Worm (Caenorhabditis elegans) whole organism, young adult: Measurements from ENCODE around the gene C13C4.8.
"Not testable (repeated sequence)": the region's sequence is repeated elsewhere in the genome, so short reads cannot be mapped to it uniquely, and the experiment has no call there.

ENCODE experiments used
- B0035.1 ChIP-seq: sonication (generic microtip); optimal IDR thresholded peaks from 2 replicates; lab custom pipeline; 2016; ENCODE audit warnings: missing genetic modification characterization, mild to moderate bottlenecking, missing compliant biosample characterization, missing genotype, missing genetic modification reagents
- D2030.7 ChIP-seq: fragments of 200-800 bp; sonication (Bioruptor generic); IDR thresholded peaks from 2 replicates; pipeline ENCODE4 v1.3.6; 2022; ENCODE audit warnings: missing genetic modification reagents, missing genetic modification characterization, missing compliant biosample characterization
- F10E7.11 ChIP-seq: sonication (generic microtip); optimal IDR thresholded peaks from 2 replicates; lab custom pipeline; 2017; ENCODE audit warnings: mild to moderate bottlenecking, missing genetic modification characterization, moderate library complexity, missing compliant biosample characterization
- F22D6.2 ChIP-seq: sonication (generic microtip); optimal IDR thresholded peaks from 2 replicates; lab custom pipeline; 2016; ENCODE audit warnings: mild to moderate bottlenecking, missing genetic modification characterization, missing compliant biosample characterization
- F37B4.10 ChIP-seq: fragments of 200-800 bp; sonication (Bioruptor generic); IDR thresholded peaks from 2 replicates; pipeline ENCODE4 v1.3.6; 2022; ENCODE audit warnings: missing genetic modification characterization, missing compliant biosample characterization
- K11D2.4 ChIP-seq: fragments of 200-800 bp; sonication (Bioruptor generic); IDR thresholded peaks from 2 replicates; pipeline ENCODE4 v1.3.6; 2022; ENCODE audit warnings: missing genetic modification reagents, missing genetic modification characterization, missing compliant biosample characterization
- T07F8.4 ChIP-seq: sonication (generic microtip); optimal IDR thresholded peaks from 2 replicates; lab custom pipeline; 2016; ENCODE audit warnings: mild to moderate bottlenecking, missing genetic modification characterization, moderate library complexity, missing compliant biosample characterization
- Y79H2A.3 ChIP-seq: fragments of 200-800 bp; sonication (Bioruptor generic); conservative IDR thresholded peaks from 2 replicates; pipeline ENCODE4 v1.3.6; 2022; ENCODE audit warnings: missing genetic modification reagents, missing genetic modification characterization, missing compliant biosample characterization
- ZK185.1 ChIP-seq: sonication (generic microtip); optimal IDR thresholded peaks from 2 replicates; lab custom pipeline; 2016; ENCODE audit warnings: mild to moderate bottlenecking, missing genetic modification characterization, missing compliant biosample characterization; ENCODE audit not compliant: poor library complexity, severe bottlenecking
- akir-1 ChIP-seq: fragments of 200-800 bp; sonication (Bioruptor generic); optimal IDR thresholded peaks from 2 replicates; lab custom pipeline; 2018; ENCODE audit warnings: mild to moderate bottlenecking, missing genetic modification characterization, moderate library complexity, missing compliant biosample characterization
- ama-1 ChIP-seq, 3 experiments: fragments of 150-350 bp in 1 of 3; sonication (generic microtip) in 2 of 3; optimal IDR thresholded peaks; 2 replicates each; lab custom pipeline; 2014 to 2018; ENCODE audit warnings: missing biosample characterization in 2 of 3, missing genetic modification characterization in 2 of 3, missing genetic modification reagents in 2 of 3
- bed-2 ChIP-seq: fragments of 200-800 bp; sonication (Bioruptor generic); IDR thresholded peaks from 2 replicates; pipeline ENCODE4 v1.3.6; 2022; ENCODE audit warnings: missing genetic modification reagents, missing genetic modification characterization, missing compliant biosample characterization
- ceh-40 ChIP-seq: fragments of 200-800 bp; sonication (Bioruptor generic); IDR thresholded peaks from 2 replicates; pipeline ENCODE4 v1.3.6; 2022; ENCODE audit warnings: missing genetic modification characterization, missing compliant biosample characterization
- efl-1 ChIP-seq: fragments of 150-350 bp; optimal IDR thresholded peaks from 2 replicates; lab custom pipeline; 2014; ENCODE audit warnings: missing biosample characterization, missing genetic modification reagents, missing genetic modification characterization
- egrh-3 ChIP-seq: fragments of 200-800 bp; sonication (Bioruptor generic); IDR thresholded peaks from 2 replicates; pipeline ENCODE4 v1.3.6; 2022; ENCODE audit warnings: missing genetic modification reagents, missing genetic modification characterization, missing compliant biosample characterization
- ets-4 ChIP-seq: fragments of 200-800 bp; sonication (Bioruptor generic); optimal IDR thresholded peaks from 2 replicates; lab custom pipeline; 2018; ENCODE audit warnings: mild to moderate bottlenecking, missing genetic modification characterization, missing compliant biosample characterization
- gei-17 ChIP-seq: fragments of 200-800 bp; sonication (Bioruptor generic); optimal IDR thresholded peaks from 2 replicates; lab custom pipeline; 2018; ENCODE audit warnings: mild to moderate bottlenecking, missing genetic modification characterization, missing compliant biosample characterization
- hmg-1.2 ChIP-seq: fragments of 200-800 bp; sonication (Bioruptor generic); IDR thresholded peaks from 2 replicates; pipeline ENCODE4 v1.3.6; 2022; ENCODE audit warnings: missing genetic modification reagents, missing genetic modification characterization, missing compliant biosample characterization
- lag-1 ChIP-seq: fragments of 200-800 bp; sonication (Bioruptor generic); IDR thresholded peaks from 2 replicates; pipeline ENCODE4 v1.3.6; 2022; ENCODE audit warnings: missing genetic modification reagents, missing genetic modification characterization, missing compliant biosample characterization
- lin-26 ChIP-seq: fragments of 200-800 bp; sonication (Bioruptor generic); IDR thresholded peaks from 2 replicates; pipeline ENCODE4 v1.3.6; 2022; ENCODE audit warnings: missing genetic modification reagents, missing genetic modification characterization, missing compliant biosample characterization
- lin-35 ChIP-seq, 3 experiments: fragments of 150-350 bp in 2 of 3; sonication (generic microtip) in 1 of 3; optimal IDR thresholded peaks; 2 replicates each; lab custom pipeline; 2014 to 2018; ENCODE audit warnings: missing biosample characterization in 3 of 3, missing genetic modification characterization in 3 of 3, missing genetic modification reagents in 3 of 3
- mcd-1 ChIP-seq: fragments of 200-800 bp; sonication (Bioruptor generic); IDR thresholded peaks from 2 replicates; pipeline ENCODE4 v1.3.6; 2022; ENCODE audit warnings: missing genetic modification reagents, missing genetic modification characterization, missing compliant biosample characterization
- mel-28 ChIP-seq: sonication (generic microtip); optimal IDR thresholded peaks from 2 replicates; lab custom pipeline; 2016; ENCODE audit warnings: borderline replicate concordance, mild to moderate bottlenecking, missing genetic modification characterization, missing compliant biosample characterization
- mes-4 ChIP-seq: sonication (generic microtip); optimal IDR thresholded peaks from 2 replicates; lab custom pipeline; 2016; ENCODE audit warnings: missing genotype, missing genetic modification characterization, missing compliant biosample characterization
- nhr-120 ChIP-seq: fragments of 200-800 bp; sonication (Bioruptor generic); IDR thresholded peaks from 2 replicates; pipeline ENCODE4 v1.3.6; 2022; ENCODE audit warnings: missing genetic modification characterization, missing compliant biosample characterization
- nhr-80 ChIP-seq: sonication (generic microtip); optimal IDR thresholded peaks from 2 replicates; lab custom pipeline; 2016; ENCODE audit warnings: missing genetic modification characterization, missing compliant biosample characterization
- pbrm-1 ChIP-seq: fragments of 200-800 bp; sonication (Bioruptor generic); IDR thresholded peaks from 2 replicates; pipeline ENCODE4 v1.3.6; 2022; ENCODE audit warnings: missing genetic modification reagents, missing genetic modification characterization, missing compliant biosample characterization
- rcor-1 ChIP-seq: fragments of 200-800 bp; sonication (Bioruptor generic); IDR thresholded peaks from 2 replicates; pipeline ENCODE4 v1.3.6; 2022; ENCODE audit warnings: missing genetic modification reagents, missing genetic modification characterization, missing compliant biosample characterization
- rec-8 ChIP-seq, 2 experiments: sonication (generic microtip); optimal IDR thresholded peaks; 2 replicates each; lab custom pipeline; 2016; ENCODE audit warnings: mild to moderate bottlenecking in 2 of 2, missing genetic modification characterization in 2 of 2, missing genetic modification reagents in 2 of 2, missing genotype in 2 of 2, missing biosample characterization in 1 of 2, missing compliant biosample characterization in 1 of 2, moderate library complexity in 1 of 2
- repo-1 ChIP-seq: sonication (generic microtip); optimal IDR thresholded peaks from 2 replicates; lab custom pipeline; 2017; ENCODE audit warnings: mild to moderate bottlenecking, missing genetic modification characterization, missing compliant biosample characterization
- rpc-1 ChIP-seq, 2 experiments: fragments of 150-350 bp in 1 of 2; sonication (generic microtip) in 1 of 2; optimal IDR thresholded peaks; 2 replicates each; lab custom pipeline; 2014 to 2018; ENCODE audit warnings: missing biosample characterization in 1 of 2, missing genetic modification characterization in 1 of 2, missing genetic modification reagents in 1 of 2, missing genotype in 1 of 2
- snpc-1.1 ChIP-seq: sonication (generic microtip); optimal IDR thresholded peaks from 2 replicates; lab custom pipeline; 2017; ENCODE audit warnings: missing genetic modification characterization, mild to moderate bottlenecking, missing compliant biosample characterization, antibody characterized with exemption, moderate library complexity, missing genotype, missing genetic modification reagents; ENCODE audit not compliant: insufficient read depth
- snpc-4 ChIP-seq, 5 experiments: fragments of 150-350 bp in 1 of 5; sonication (generic microtip) in 4 of 5; optimal IDR thresholded peaks; 2 replicates each; lab custom pipeline; 2014 to 2018; ENCODE audit warnings: missing genetic modification characterization in 5 of 5, missing biosample characterization in 3 of 5, antibody characterized with exemption in 2 of 5, mild to moderate bottlenecking in 2 of 5, missing compliant biosample characterization in 2 of 5, missing genotype in 2 of 5, moderate library complexity in 2 of 5, missing genetic modification reagents in 1 of 5
- tbx-9 ChIP-seq: sonication (generic microtip); optimal IDR thresholded peaks from 2 replicates; lab custom pipeline; 2016; ENCODE audit warnings: borderline replicate concordance, missing genetic modification characterization, inconsistent platforms, missing compliant biosample characterization
- unc-62 ChIP-seq: fragments of 150-350 bp; optimal IDR thresholded peaks from 2 replicates; lab custom pipeline; 2014; ENCODE audit warnings: missing biosample characterization, missing genetic modification reagents, missing genetic modification characterization
- ztf-22 ChIP-seq: fragments of 200-800 bp; sonication (Bioruptor generic); optimal IDR thresholded peaks from 2 replicates; lab custom pipeline; 2018; ENCODE audit warnings: mild to moderate bottlenecking, missing genetic modification characterization, moderate library complexity, missing compliant biosample characterization

The C13C4.8 gene

DNA sequence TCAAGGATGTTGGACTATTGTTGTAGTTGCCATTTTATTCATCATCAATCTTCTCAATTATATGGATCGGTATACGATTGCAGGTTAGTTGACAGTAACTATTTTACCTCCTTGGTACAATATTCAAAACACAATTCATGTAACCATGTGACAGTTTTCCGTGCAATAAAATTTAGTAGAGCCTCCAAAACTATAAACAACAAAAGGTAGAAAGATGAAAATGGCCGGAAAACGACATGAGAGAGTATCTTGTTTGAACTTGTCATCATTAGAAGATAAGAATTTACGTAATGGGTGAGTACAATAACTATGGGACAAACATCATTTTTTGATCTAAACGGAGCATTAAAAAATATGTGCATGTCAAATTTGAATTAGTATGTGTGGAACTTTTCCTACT is 2.7 kb upstream of the C13C4.8 start:
- TF ChIP-seq snpc-4 (GFP tag; optimal IDR thresholded peaks at IDR 0.05; lab: Kevin White, UChicago) (no peak), snpc-4 (tag; optimal IDR thresholded peaks at IDR 0.05; lab: Kevin White, UChicago) (no peak), lag-1 (no peak), nhr-80 (tag; lab: Kevin White, UChicago) (peak; percentile 27)

DNA sequence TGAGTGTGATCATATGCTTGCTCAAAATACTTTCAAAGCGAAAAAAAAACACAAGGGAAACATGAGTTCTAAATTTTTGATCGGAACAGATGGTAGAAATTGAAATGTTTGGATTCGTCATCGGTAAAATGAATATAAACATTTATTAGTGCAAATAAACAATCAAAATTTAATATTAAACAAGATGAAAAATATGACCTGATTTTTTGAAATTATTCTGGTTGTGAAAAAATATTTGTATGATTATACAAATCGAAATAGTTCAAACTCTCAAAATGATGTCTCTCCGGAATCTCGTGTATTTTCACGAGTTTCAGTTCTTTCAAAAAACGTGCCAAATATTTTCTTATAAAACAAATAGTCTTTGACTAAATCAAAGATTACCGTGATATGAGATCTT is 2.6 kb downstream of the C13C4.8 start, which contains the start of gene C13C4.7:
Gene C13C4.7 (minus strand): TSS at position 101 of the 400 bp plus-strand sequence.
- no peak for TF ChIP-seq ets-4
- no peak for TF ChIP-seq Y79H2A.3 (GFP tag; lab: Robert Waterston, UW)
- TF ChIP-seq akir-1 = no peak
- TF ChIP-seq bed-2 (GFP tag; lab: Robert Waterston, UW) = no peak
- TF ChIP-seq rec-8 (tag; optimal IDR thresholded peaks at IDR 0.05; lab: Kevin White, UChicago) = no peak
- TF ChIP-seq rpc-1 (optimal IDR thresholded peaks at IDR 0.05; lab: Kevin White, UChicago) = no peak
- TF ChIP-seq rpc-1 (tag; optimal IDR thresholded peaks at IDR 0.05; lab: Kevin White, UChicago) = no peak
- no peak for TF ChIP-seq lin-26 (GFP tag; lab: Robert Waterston, UW)
- TF ChIP-seq F22D6.2 (tag; lab: Kevin White, UChicago) = no peak
- no peak for TF ChIP-seq B0035.1 (tag; lab: Kevin White, UChicago)

DNA sequence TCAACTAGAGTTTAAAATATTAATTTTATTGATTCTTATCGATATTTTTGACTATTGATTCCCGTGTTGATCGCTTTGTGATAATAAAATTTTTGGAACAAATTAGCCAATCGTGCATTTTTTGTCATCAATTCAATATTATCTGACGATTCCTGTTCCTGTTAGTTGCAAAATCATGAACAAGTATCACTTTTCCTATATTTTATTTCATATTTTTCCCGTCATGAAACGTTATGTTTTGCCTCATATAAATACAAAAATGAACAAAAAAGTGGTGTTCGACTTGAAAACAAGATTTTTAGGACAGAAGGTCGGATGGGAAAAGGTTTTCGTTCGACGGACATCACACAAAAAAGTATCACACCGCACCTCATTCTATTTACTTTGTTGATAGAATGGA is 3.5 kb downstream of the C13C4.8 start, which contains the start of gene C13C4.6:
Gene C13C4.6 (plus strand): TSS at position 301 of the 400 bp plus-strand sequence.
- no peak for TF ChIP-seq unc-62
- no peak for TF ChIP-seq D2030.7 (GFP tag; lab: Robert Waterston, UW)
- no peak for TF ChIP-seq K11D2.4 (GFP tag; lab: Robert Waterston, UW)
- no peak for TF ChIP-seq F10E7.11
- TF ChIP-seq rcor-1 = no peak
- no peak for TF ChIP-seq F37B4.10 (GFP tag; lab: Robert Waterston, UW)

DNA sequence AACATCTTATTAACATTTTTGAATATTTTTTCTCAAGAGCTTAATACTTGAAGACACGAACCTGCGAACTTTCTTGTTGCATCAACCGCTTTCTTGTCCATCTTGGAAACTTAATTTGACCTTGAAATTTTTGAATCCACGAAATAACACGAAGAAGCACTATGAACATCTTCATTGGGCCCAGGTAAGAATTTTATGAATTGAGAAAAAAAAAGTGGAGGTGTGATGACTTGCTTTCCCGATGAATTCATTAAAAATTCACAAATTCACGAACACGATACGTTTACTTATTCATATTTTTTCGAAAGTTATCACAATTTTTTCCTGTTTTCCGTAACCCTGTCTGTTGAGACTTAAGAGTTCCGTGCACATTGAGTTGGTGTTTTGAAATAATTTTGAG is 12.9 kb downstream of the C13C4.8 start, which contains the start of gene C27A7.6:
Gene C27A7.6 (minus strand): TSS at position 101 of the 400 bp plus-strand sequence.
- TF ChIP-seq gei-17 (GFP tag; lab: Kevin White, UChicago); ama-1 (optimal IDR thresholded peaks at IDR 0.05; lab: Kevin White, UChicago); ama-1 (GFP tag; optimal IDR thresholded peaks at IDR 0.05; lab: Kevin White, UChicago); snpc-1.1: not testable (repeated sequence)
- TF ChIP-seq, all 124 proteins: peak for 0; not testable (repeated sequence) for 124

DNA sequence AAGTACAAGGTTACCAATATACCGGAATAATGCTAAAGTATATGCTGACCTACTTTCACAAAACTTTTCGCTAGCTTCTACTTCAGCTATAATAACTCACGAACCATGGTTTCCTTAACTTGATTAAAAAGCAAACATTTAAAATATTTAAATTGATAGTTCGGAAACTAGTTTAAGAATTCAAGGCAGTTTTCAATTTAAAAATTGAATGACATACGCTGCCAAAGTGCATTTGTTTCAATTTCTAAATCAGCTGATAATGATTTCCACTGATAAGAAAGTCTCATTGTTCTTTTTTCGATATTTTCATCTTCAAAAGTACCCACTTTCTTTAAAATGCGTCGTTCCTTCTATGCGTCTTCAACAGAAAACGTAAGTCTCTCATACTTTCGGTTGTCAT is 13.4 kb downstream of the C13C4.8 start, which contains the start of gene enpp-1:
Gene enpp-1 (plus strand): TSS at position 301 of the 400 bp plus-strand sequence.
- TF ChIP-seq mcd-1 (GFP tag; lab: Robert Waterston, UW); T07F8.4 (tag; lab: Kevin White, UChicago); nhr-120 (GFP tag; lab: Robert Waterston, UW): not testable (repeated sequence)

DNA sequence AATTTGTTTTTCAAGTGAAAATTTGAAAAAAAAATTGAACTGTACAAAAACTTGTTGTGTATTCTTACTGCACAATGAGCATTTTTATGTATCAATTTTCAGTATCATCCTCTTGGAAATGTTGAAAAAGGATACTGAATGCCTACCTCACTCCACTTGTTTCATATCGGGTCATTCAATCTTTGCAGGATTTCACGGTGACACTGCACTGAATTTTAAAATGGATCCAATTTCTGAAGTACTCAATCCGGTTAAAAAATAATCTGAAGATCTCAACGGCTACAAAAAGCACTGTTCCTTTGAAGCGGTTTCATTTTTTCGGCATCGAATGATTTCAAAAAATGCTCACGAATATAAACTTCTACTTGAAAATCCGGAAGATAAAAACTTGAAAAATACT is 20.1 kb downstream of the C13C4.8 start:
- TF ChIP-seq pbrm-1 (GFP tag; lab: Robert Waterston, UW) (no peak), akir-1 (no peak), egrh-3 (GFP tag; lab: Robert Waterston, UW) (no peak), ztf-22 (no peak), tbx-9 (no peak), ZK185.1 (tag; lab: Kevin White, UChicago) (no peak), hmg-1.2 (GFP tag; lab: Robert Waterston, UW) (no peak), efl-1 (GFP tag; lab: Kevin White, UChicago) (no peak), ceh-40 (GFP tag; lab: Robert Waterston, UW) (no peak), repo-1 (tag; lab: Kevin White, UChicago) (no peak), Y79H2A.3 (GFP tag; lab: Robert Waterston, UW) (no peak), mel-28 (tag; lab: Kevin White, UChicago) (no peak), lin-35 (GFP tag; optimal IDR thresholded peaks at IDR 0.05; lab: Kevin White, UChicago) (no peak), mes-4 (tag; lab: Kevin White, UChicago) (no peak)
- TF ChIP-seq, all 124 proteins: peak for 0
